Worm (Caenorhabditis elegans): ENCODE measurements around the gene C40H1.8.

DNA sequence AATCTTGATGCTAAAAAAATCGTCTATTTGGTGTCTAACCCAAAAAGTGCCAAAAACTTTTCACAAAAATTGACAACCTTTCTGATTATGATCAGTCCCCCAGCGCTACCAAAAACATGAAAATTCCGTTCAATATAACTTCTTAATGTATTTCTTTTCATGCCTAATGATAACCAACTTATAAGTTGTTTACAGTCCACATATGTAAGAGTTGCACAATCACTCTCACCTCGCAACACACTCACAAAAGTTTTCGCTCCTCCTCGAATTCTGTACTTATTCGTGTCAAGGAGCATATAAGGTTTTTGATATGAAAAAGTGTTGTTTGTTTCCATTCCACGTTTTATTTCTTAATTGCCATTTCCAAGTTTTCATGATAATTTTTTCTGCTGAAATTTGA is 26.0 kb upstream of the C40H1.8 start:
- TF ChIP-seq elt-2 (tag; optimal IDR thresholded peaks at IDR 0.05) = peak; percentile 44
- no peak for TF ChIP-seq nhr-11 (tag; optimal IDR thresholded peaks at IDR 0.05)
- TF ChIP-seq zag-1 (tag; optimal IDR thresholded peaks at IDR 0.05) = no peak
- no peak for TF ChIP-seq nhr-237 (tag; optimal IDR thresholded peaks at IDR 0.05)
- TF ChIP-seq snpc-4 (tag; optimal IDR thresholded peaks at IDR 0.05) = no peak
- TF ChIP-seq elt-1 (tag; optimal IDR thresholded peaks at IDR 0.05) = no peak
- no peak for TF ChIP-seq unc-62 (GFP tag; optimal IDR thresholded peaks at IDR 0.05)
- TF ChIP-seq ama-1 (optimal IDR thresholded peaks at IDR 0.05) = no peak
- no peak for TF ChIP-seq fos-1 (tag; optimal IDR thresholded peaks at IDR 0.05)
- TF ChIP-seq eor-1 (tag; optimal IDR thresholded peaks at IDR 0.05) = no peak
- no peak for TF ChIP-seq nhr-76 (tag; optimal IDR thresholded peaks at IDR 0.05)
